Fruit fly (Drosophila melanogaster): ENCODE results near the gene mtgo.

The mtgo gene

dm6 chr2L:16547652-16548417, 3.0 kb downstream of the mtgo start (continued):
- TF ChIP-seq B-H2 (GFP tag; optimal IDR thresholded peaks at IDR 0.05) (peak; percentile 68), amos (GFP tag; IDR thresholded peaks at IDR 0.05; ENCODE audit: partially characterized antibody) (no peak), Hr51 (GFP tag; optimal IDR thresholded peaks at IDR 0.05) (peak in 1 of 2 experiments; percentile 55), unc-4 (GFP tag; IDR thresholded peaks at IDR 0.05; ENCODE audit: partially characterized antibody) (no peak), CG6175 (GFP tag; IDR thresholded peaks at IDR 0.05) (no peak), CG30431 (GFP tag; optimal IDR thresholded peaks at IDR 0.05) (no peak), Eip74EF (GFP tag; optimal IDR thresholded peaks at IDR 0.05) (no peak), Antp (GFP tag; optimal IDR thresholded peaks at IDR 0.05) (no peak), CG9609 (GFP tag; optimal IDR thresholded peaks at IDR 0.05) (peak; percentile 14), pros (GFP tag; optimal IDR thresholded peaks at IDR 0.05) (peak; percentile 13), CG1832 (GFP tag; optimal IDR thresholded peaks at IDR 0.05) (no peak), CG31441 (GFP tag; IDR thresholded peaks at IDR 0.05) (peak; percentile 23; the same call in 1 of the 2 replicates), HmgD (GFP tag; optimal IDR thresholded peaks at IDR 0.05) (no peak), CG10147 (GFP tag; optimal IDR thresholded peaks at IDR 0.05) (peak; percentile 26), Hsf (GFP tag; optimal IDR thresholded peaks at IDR 0.05) (peak; percentile 62), CG34224 (GFP tag; IDR thresholded peaks at IDR 0.05; ENCODE audit: partially characterized antibody) (no peak), CG6272 (GFP tag; IDR thresholded peaks at IDR 0.05) (no peak), Dll (GFP tag; IDR thresholded peaks at IDR 0.05; ENCODE audit: partially characterized antibody) (no peak), CG10321 (GFP tag; IDR thresholded peaks at IDR 0.05) (no peak), CG4404 (GFP tag; IDR thresholded peaks at IDR 0.05) (no peak), sens (GFP tag) (peak; percentile 72), chinmo (GFP tag; IDR thresholded peaks at IDR 0.05; ENCODE audit: partially characterized antibody) (no peak), CG2199 (GFP tag; IDR thresholded peaks at IDR 0.05) (no peak), CG1603 (tag; optimal IDR thresholded peaks at IDR 0.05) (no peak), CG12299 (tag; optimal IDR thresholded peaks at IDR 0.05) (peak; percentile 47), NFAT (GFP tag; IDR thresholded peaks at IDR 0.05) (no peak), H15 (GFP tag; IDR thresholded peaks at IDR 0.05) (no peak), psq (GFP tag; optimal IDR thresholded peaks at IDR 0.05) (no peak), stwl (tag; optimal IDR thresholded peaks at IDR 0.05) (no peak), CG30403 (GFP tag; optimal IDR thresholded peaks at IDR 0.05) (peak; percentile 35), CG11093 (GFP tag; IDR thresholded peaks at IDR 0.05) (no peak), CG33213 (GFP tag; optimal IDR thresholded peaks at IDR 0.05) (no peak), CG17829 (tag; optimal IDR thresholded peaks at IDR 0.05) (peak; percentile 0), ap (GFP tag; IDR thresholded peaks at IDR 0.05) (no peak), kay (GFP tag; optimal IDR thresholded peaks at IDR 0.05) (no peak), bbx (GFP tag; IDR thresholded peaks at IDR 0.05; ENCODE audit: partially characterized antibody) (no peak; the same call in 1 of the 2 replicates), Dip2 (GFP tag; IDR thresholded peaks at IDR 0.05) (no peak), ranshi (GFP tag; IDR thresholded peaks at IDR 0.05) (no peak), Ets65A (GFP tag) (peak; percentile 5), CG15696 (tag; optimal IDR thresholded peaks at IDR 0.05) (no peak), mam (GFP tag; optimal IDR thresholded peaks at IDR 0.05) (peak; percentile 40), Mes4 (GFP tag; optimal IDR thresholded peaks at IDR 0.05) (no peak), Chrac-16 (GFP tag; optimal IDR thresholded peaks at IDR 0.05) (no peak), trem (tag; optimal IDR thresholded peaks at IDR 0.05) (no peak), Blimp-1 (GFP tag; optimal IDR thresholded peaks at IDR 0.05) (peak; percentile 22), Dbx (GFP tag; IDR thresholded peaks at IDR 0.05) (0 out of 3 replicates have a peak, but pooled peaks have one; percentile 62), CG12744 (GFP tag; optimal IDR thresholded peaks at IDR 0.05) (no peak), CG15514 (GFP tag; optimal IDR thresholded peaks at IDR 0.05) (peak; percentile 71), pnt (GFP tag; optimal IDR thresholded peaks at IDR 0.05) (no peak)

Measured in whole organism, embryonic.